Worm (Caenorhabditis elegans) whole organism, mixed stage, embryonic: ENCODE results near the gene atg-2.

ENCODE experiments used
- bed-3 ChIP-seq: fragments of 200-800 bp; sonication (Bioruptor generic); optimal IDR thresholded peaks from 3 replicates; lab custom pipeline; 2018; ENCODE audit warnings: mild to moderate bottlenecking, missing genetic modification characterization, moderate library complexity, missing compliant biosample characterization
- blmp-1 ChIP-seq: fragments of 150-350 bp; optimal IDR thresholded peaks from 2 replicates; lab custom pipeline; 2014; ENCODE audit warnings: missing biosample characterization, missing genetic modification characterization
- ceh-39 ChIP-seq: fragments of 150-350 bp; optimal IDR thresholded peaks from 2 replicates; lab custom pipeline; 2014; ENCODE audit warnings: missing biosample characterization, missing genetic modification characterization
- ceh-43 ChIP-seq: fragments of 200-800 bp; sonication (Bioruptor generic); optimal IDR thresholded peaks from 2 replicates; lab custom pipeline; 2018; ENCODE audit warnings: mild to moderate bottlenecking, missing genetic modification characterization, moderate library complexity, missing compliant biosample characterization
- ceh-83 ChIP-seq: fragments of 200-800 bp; sonication (Bioruptor generic); optimal IDR thresholded peaks from 2 replicates; lab custom pipeline; 2018; ENCODE audit warnings: mild to moderate bottlenecking, missing genetic modification characterization, missing compliant biosample characterization
- ces-1 ChIP-seq: fragments of 150-350 bp; optimal IDR thresholded peaks from 2 replicates; lab custom pipeline; 2014; ENCODE audit warnings: missing biosample characterization, missing genetic modification reagents, missing genetic modification characterization
- cnd-1 ChIP-seq: fragments of 200-800 bp; sonication (Bioruptor generic); optimal IDR thresholded peaks from 2 replicates; lab custom pipeline; 2018; ENCODE audit warnings: mild to moderate bottlenecking, missing genetic modification characterization, missing compliant biosample characterization
- drap-1 ChIP-seq: fragments of 200-800 bp; sonication (Bioruptor generic); optimal IDR thresholded peaks from 3 replicates; lab custom pipeline; 2018; ENCODE audit warnings: mild to moderate bottlenecking, missing genetic modification characterization, missing compliant biosample characterization
- elt-1 ChIP-seq: sonication (generic microtip); optimal IDR thresholded peaks from 2 replicates; lab custom pipeline; 2017; ENCODE audit warnings: missing genetic modification characterization, mild to moderate bottlenecking, missing compliant biosample characterization, antibody characterized with exemption, moderate library complexity, borderline replicate concordance; ENCODE audit not compliant: insufficient read depth
- elt-3 ChIP-seq: fragments of 150-350 bp; optimal IDR thresholded peaks from 2 replicates; lab custom pipeline; 2014; ENCODE audit warnings: missing biosample characterization, missing genetic modification characterization
- flh-1 ChIP-seq: fragments of 200-800 bp; sonication (Bioruptor generic); optimal IDR thresholded peaks from 2 replicates; lab custom pipeline; 2018; ENCODE audit warnings: mild to moderate bottlenecking, missing genetic modification characterization, moderate library complexity, missing compliant biosample characterization
- ham-2 ChIP-seq: fragments of 200-800 bp; sonication (Bioruptor generic); optimal IDR thresholded peaks from 2 replicates; lab custom pipeline; 2018; ENCODE audit warnings: mild to moderate bottlenecking, missing genetic modification characterization, missing compliant biosample characterization
- hlh-1 ChIP-seq: fragments of 150-350 bp; optimal IDR thresholded peaks from 2 replicates; lab custom pipeline; 2014; ENCODE audit warnings: missing biosample characterization, missing genetic modification reagents, missing genetic modification characterization
- lin-32 ChIP-seq: fragments of 200-800 bp; sonication (Bioruptor generic); optimal IDR thresholded peaks from 2 replicates; lab custom pipeline; 2018; ENCODE audit warnings: mild to moderate bottlenecking, missing genetic modification characterization, missing compliant biosample characterization
- lsy-2 ChIP-seq: fragments of 150-350 bp; optimal IDR thresholded peaks from 2 replicates; lab custom pipeline; 2014; ENCODE audit warnings: missing biosample characterization, missing genetic modification characterization
- mab-5 ChIP-seq: fragments of 150-350 bp; optimal IDR thresholded peaks from 2 replicates; lab custom pipeline; 2014; ENCODE audit warnings: missing biosample characterization, missing genetic modification characterization
- mep-1 ChIP-seq: fragments of 150-350 bp; optimal IDR thresholded peaks from 2 replicates; lab custom pipeline; 2017; ENCODE audit warnings: missing biosample characterization, missing genetic modification reagents, missing genetic modification characterization, inconsistent platforms
- mls-2 ChIP-seq: sonication (generic microtip); optimal IDR thresholded peaks from 2 replicates; lab custom pipeline; 2016; ENCODE audit warnings: mild to moderate bottlenecking, missing genetic modification characterization, moderate library complexity, missing compliant biosample characterization
- nhr-12 ChIP-seq: fragments of 150-350 bp; optimal IDR thresholded peaks from 2 replicates; lab custom pipeline; 2014; ENCODE audit warnings: missing biosample characterization, missing genetic modification characterization
- nhr-237 ChIP-seq: fragments of 150-350 bp; optimal IDR thresholded peaks from 2 replicates; lab custom pipeline; 2014; ENCODE audit warnings: missing biosample characterization, missing genetic modification characterization
- nhr-28 ChIP-seq: fragments of 150-350 bp; optimal IDR thresholded peaks from 2 replicates; lab custom pipeline; 2014; ENCODE audit warnings: missing biosample characterization, missing genetic modification characterization
- nhr-76 ChIP-seq: sonication (generic microtip); optimal IDR thresholded peaks from 2 replicates; lab custom pipeline; 2017; ENCODE audit warnings: missing biosample characterization, missing genetic modification characterization
- pha-4 ChIP-seq: fragments of 150-350 bp; optimal IDR thresholded peaks from 2 replicates; lab custom pipeline; 2018; ENCODE audit warnings: missing biosample characterization, missing genetic modification reagents, missing genetic modification characterization
- sem-2 ChIP-seq: fragments of 200-800 bp; sonication (Bioruptor generic); optimal IDR thresholded peaks from 2 replicates; lab custom pipeline; 2018; ENCODE audit warnings: mild to moderate bottlenecking, missing genetic modification characterization, missing compliant biosample characterization
- snpc-4 ChIP-seq: fragments of 150-350 bp; optimal IDR thresholded peaks from 2 replicates; lab custom pipeline; 2014; ENCODE audit warnings: missing biosample characterization, missing genetic modification characterization
- sptf-1 ChIP-seq: sonication (generic microtip); optimal IDR thresholded peaks from 2 replicates; lab custom pipeline; 2017; ENCODE audit warnings: mild to moderate bottlenecking, missing genetic modification characterization, moderate library complexity, missing compliant biosample characterization
- tbx-8 ChIP-seq: fragments of 200-800 bp; sonication (Bioruptor generic); optimal IDR thresholded peaks from 2 replicates; lab custom pipeline; 2018; ENCODE audit warnings: mild to moderate bottlenecking, missing genetic modification characterization, moderate library complexity, missing compliant biosample characterization
- unc-120 ChIP-seq: sonication (generic microtip); optimal IDR thresholded peaks from 2 replicates; lab custom pipeline; 2017; ENCODE audit warnings: missing genetic modification characterization, missing compliant biosample characterization; ENCODE audit not compliant: poor library complexity, severe bottlenecking
- unc-62 ChIP-seq: fragments of 150-350 bp; optimal IDR thresholded peaks from 2 replicates; lab custom pipeline; 2014; ENCODE audit warnings: missing biosample characterization, missing genetic modification reagents, missing genetic modification characterization
- ztf-11 ChIP-seq: fragments of 150-350 bp; optimal IDR thresholded peaks from 2 replicates; lab custom pipeline; 2014; ENCODE audit warnings: missing biosample characterization, missing genetic modification characterization

atg-2 gene

ce11 chrX:6818036-6818488, 11.5 kb downstream of the atg-2 start, which contains the start of gene dhs-28:
dhs-28 (plus strand) TSS chrX:6818438.
- TF ChIP-seq ces-1 (GFP tag; lab: Kevin White, UChicago) (no peak), ceh-39 (tag; lab: Kevin White, UChicago) (no peak), blmp-1 (tag; lab: Kevin White, UChicago) (no peak), unc-120 (tag; lab: Kevin White, UChicago) (no peak), cnd-1 (no peak), sptf-1 (tag; lab: Kevin White, UChicago) (no peak), ceh-83 (GFP tag; lab: Kevin White, UChicago) (no peak)

ce11 chrX:6819135-6819534, 12.6 kb downstream of the atg-2 start:
- TF ChIP-seq bed-3 (GFP tag; lab: Kevin White, UChicago) (no peak), lsy-2 (tag; lab: Kevin White, UChicago) (no peak), unc-120 (tag; lab: Kevin White, UChicago) (no peak), lin-32 (GFP tag; lab: Kevin White, UChicago) (no peak), ztf-11 (tag; lab: Kevin White, UChicago) (no peak), ham-2 (GFP tag; lab: Kevin White, UChicago) (no peak), mep-1 (tag; lab: Kevin White, UChicago) (no peak), sem-2 (GFP tag; lab: Kevin White, UChicago) (no peak), mls-2 (no peak), elt-1 (no peak), unc-62 (no peak), elt-3 (tag; lab: Kevin White, UChicago) (no peak), snpc-4 (no peak), nhr-12 (tag; lab: Kevin White, UChicago) (no peak), drap-1 (GFP tag; lab: Kevin White, UChicago) (no peak)

ce11 chrX:6819633-6820032, 13.1 kb downstream of the atg-2 start:
- no peak for TF ChIP-seq lin-32 (GFP tag; lab: Kevin White, UChicago)
- TF ChIP-seq sptf-1 (tag; lab: Kevin White, UChicago): no peak
- no peak for TF ChIP-seq mab-5 (tag; lab: Kevin White, UChicago)
- TF ChIP-seq elt-1: no peak
- no peak for TF ChIP-seq ceh-43 (GFP tag; lab: Kevin White, UChicago)
- no peak for TF ChIP-seq unc-62
- no peak for TF ChIP-seq unc-120 (tag; lab: Kevin White, UChicago)
- no peak for TF ChIP-seq tbx-8 (GFP tag; lab: Kevin White, UChicago)
- no peak for TF ChIP-seq mep-1 (tag; lab: Kevin White, UChicago)
- no peak for TF ChIP-seq ces-1 (GFP tag; lab: Kevin White, UChicago)
- TF ChIP-seq nhr-76 (tag; lab: Kevin White, UChicago): no peak
- no peak for TF ChIP-seq ceh-39 (tag; lab: Kevin White, UChicago)
- TF ChIP-seq hlh-1 (tag; lab: Kevin White, UChicago): no peak
- no peak for TF ChIP-seq mls-2
- TF ChIP-seq lsy-2 (tag; lab: Kevin White, UChicago): no peak
- TF ChIP-seq pha-4 (tag; lab: Kevin White, UChicago): no peak
- no peak for TF ChIP-seq sem-2 (GFP tag; lab: Kevin White, UChicago)
- TF ChIP-seq flh-1 (GFP tag; lab: Kevin White, UChicago): no peak

ce11 chrX:6822552-6822951, 16.0 kb downstream of the atg-2 start:
- TF ChIP-seq nhr-28 (no peak), hlh-1 (tag; lab: Kevin White, UChicago) (peak; percentile 74), unc-120 (tag; lab: Kevin White, UChicago) (peak; percentile 21)

- TF ChIP-seq hlh-1 (tag; lab: Kevin White, UChicago) (peak; percentile 82), nhr-237 (tag; lab: Kevin White, UChicago) (no peak)
Measured at ce11 chrX:6823218-6823979, 16.8 kb downstream of the atg-2 start, which contains the start of gene gei-15. gei-15 (minus strand) TSS chrX:6823268.
